Worm (Caenorhabditis elegans) whole organism, late embryonic: ENCODE measurements around the gene F38B7.3.

Experiments used
- ceh-14 ChIP-seq: sonication (generic microtip); optimal IDR thresholded peaks from 2 replicates; lab custom pipeline; 2016; ENCODE audit warnings: missing genotype, missing genetic modification characterization, missing compliant biosample characterization
- ceh-31 ChIP-seq: sonication (generic microtip); optimal IDR thresholded peaks from 2 replicates; lab custom pipeline; 2016; ENCODE audit warnings: missing genetic modification characterization, missing compliant biosample characterization
- ceh-9 ChIP-seq: sonication (generic microtip); optimal IDR thresholded peaks from 2 replicates; lab custom pipeline; 2016; ENCODE audit warnings: mild to moderate bottlenecking, missing genetic modification characterization, inconsistent platforms, missing compliant biosample characterization
- ets-4 ChIP-seq: sonication (generic microtip); optimal IDR thresholded peaks from 2 replicates; lab custom pipeline; 2016; ENCODE audit warnings: missing genetic modification characterization, missing compliant biosample characterization
- fkh-10 ChIP-seq: fragments of 150-350 bp; optimal IDR thresholded peaks from 2 replicates; lab custom pipeline; 2014; ENCODE audit warnings: missing biosample characterization, missing genetic modification reagents, missing genetic modification characterization
- hlh-30 ChIP-seq: sonication (generic microtip); optimal IDR thresholded peaks from 2 replicates; lab custom pipeline; 2017; ENCODE audit warnings: antibody characterized with exemption, missing genetic modification characterization, missing compliant biosample characterization; ENCODE audit not compliant: insufficient read depth
- nfya-1 ChIP-seq: sonication (generic microtip); optimal IDR thresholded peaks from 2 replicates; lab custom pipeline; 2017; ENCODE audit warnings: missing genetic modification characterization, mild to moderate bottlenecking, missing compliant biosample characterization, antibody characterized with exemption, moderate library complexity
- nhr-11 ChIP-seq: fragments of 150-350 bp; optimal IDR thresholded peaks from 2 replicates; lab custom pipeline; 2014; ENCODE audit warnings: missing biosample characterization, missing genetic modification characterization
- pat-9 ChIP-seq: fragments of 200-800 bp; sonication (Bioruptor generic); optimal IDR thresholded peaks from 2 replicates; lab custom pipeline; 2018; ENCODE audit warnings: mild to moderate bottlenecking, missing genetic modification characterization, moderate library complexity, missing compliant biosample characterization
- pha-4 ChIP-seq: fragments of 150-350 bp; optimal IDR thresholded peaks from 2 replicates; lab custom pipeline; 2018; ENCODE audit warnings: missing biosample characterization, missing genetic modification reagents, missing genetic modification characterization
- pqm-1 ChIP-seq: sonication (generic microtip); optimal IDR thresholded peaks from 2 replicates; lab custom pipeline; 2016; ENCODE audit warnings: missing genetic modification characterization, missing compliant biosample characterization
- pros-1 ChIP-seq: fragments of 150-350 bp; optimal IDR thresholded peaks from 2 replicates; lab custom pipeline; 2014; ENCODE audit warnings: missing biosample characterization, missing genetic modification reagents, missing genetic modification characterization
- syd-9 ChIP-seq: sonication (generic microtip); optimal IDR thresholded peaks from 2 replicates; lab custom pipeline; 2016; ENCODE audit warnings: mild to moderate bottlenecking, missing genetic modification characterization, moderate library complexity, missing compliant biosample characterization
- tbx-7 ChIP-seq: sonication (generic microtip); optimal IDR thresholded peaks from 2 replicates; lab custom pipeline; 2016; ENCODE audit warnings: missing genotype, missing genetic modification characterization, missing compliant biosample characterization

ce11 chrV:11536667-11537066 is 12.2 kb upstream of the F38B7.3 start:
- TF ChIP-seq fkh-10 (GFP tag; lab: Kevin White, UChicago), result no peak
- TF ChIP-seq syd-9 (tag; lab: Kevin White, UChicago), result no peak
- TF ChIP-seq ceh-9 (tag; lab: Kevin White, UChicago), result no peak
- no peak for TF ChIP-seq pros-1 (tag; lab: Kevin White, UChicago)
- TF ChIP-seq tbx-7 (tag; lab: Kevin White, UChicago), result no peak
- no peak for TF ChIP-seq pha-4
- TF ChIP-seq nfya-1 (tag; lab: Kevin White, UChicago), result no peak
- no peak for TF ChIP-seq pat-9
- no peak for TF ChIP-seq hlh-30 (tag; lab: Kevin White, UChicago)
- TF ChIP-seq nhr-11 (tag; lab: Kevin White, UChicago), result no peak
- no peak for TF ChIP-seq pqm-1 (tag; lab: Kevin White, UChicago)
- no peak for TF ChIP-seq ceh-14
- TF ChIP-seq ceh-31 (tag; lab: Kevin White, UChicago), result no peak
- no peak for TF ChIP-seq ets-4 (tag; lab: Kevin White, UChicago)
